Worm (Caenorhabditis elegans): Measurements from ENCODE around the gene K07H8.9.

Gene K07H8.9

DNA sequence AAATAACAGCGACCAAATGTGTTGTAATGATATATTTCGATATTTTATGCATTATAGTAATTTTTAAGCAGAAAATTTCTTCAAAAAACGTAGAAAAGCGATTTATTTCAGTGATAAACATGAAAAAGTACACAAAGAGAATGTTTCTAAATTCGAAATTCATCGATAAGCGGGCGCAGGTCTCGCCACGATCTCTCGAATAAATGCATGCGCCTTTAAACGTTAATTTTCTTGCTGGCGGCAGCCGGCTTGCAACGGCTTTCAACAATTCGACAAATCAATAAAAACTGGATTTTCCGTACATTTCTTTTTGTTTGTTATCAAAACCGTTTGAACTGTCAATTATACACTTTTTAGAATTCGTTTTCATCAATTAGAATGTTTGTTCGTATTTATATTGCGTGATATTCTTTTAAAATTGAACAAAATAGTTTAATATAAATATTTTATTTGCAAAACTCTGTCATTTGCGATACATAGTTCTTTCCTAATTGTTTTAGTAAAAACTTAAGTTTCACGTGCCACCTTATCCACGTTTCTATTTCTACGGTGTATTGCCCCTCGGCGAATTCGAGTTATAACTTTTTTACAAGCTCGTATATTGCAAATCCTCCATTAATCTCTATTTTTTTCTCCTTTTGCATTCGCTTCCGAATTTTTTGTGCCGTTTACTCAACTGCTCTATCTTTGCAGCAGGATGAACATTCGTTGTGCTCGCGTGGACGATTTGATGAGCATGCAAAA, 3.5 kb upstream of the K07H8.9 start, which contains the start of gene daf-31 (continued):
- TF ChIP-seq nhr-25 (tag; optimal IDR thresholded peaks at IDR 0.05; ENCODE audit: borderline replicate concordance, insufficient read depth) (no peak), ceh-20 (GFP tag; IDR thresholded peaks at IDR 0.05) (no peak), hmg-1.1 (GFP tag; IDR thresholded peaks at IDR 0.05) (no peak), hlh-30 (tag; optimal IDR thresholded peaks at IDR 0.05; ENCODE audit: insufficient read depth) (peak; percentile 23), ZK546.5 (tag; optimal IDR thresholded peaks at IDR 0.05) (no peak), nhr-42 (GFP tag; IDR thresholded peaks at IDR 0.05) (no peak), nhr-102 (tag; optimal IDR thresholded peaks at IDR 0.05) (no peak), spr-1 (tag; optimal IDR thresholded peaks at IDR 0.05) (no peak), vab-7 (GFP tag; IDR thresholded peaks at IDR 0.05) (no peak), unc-62 (GFP tag; optimal IDR thresholded peaks at IDR 0.05 in 1 of 2) (no peak), unc-62 (tag; optimal IDR thresholded peaks at IDR 0.05) (no peak), F26F4.8 (GFP tag; conservative IDR thresholded peaks at IDR 0.05) (no peak), tra-1 (GFP tag; IDR thresholded peaks at IDR 0.05) (no peak), egl-43 (GFP tag; IDR thresholded peaks at IDR 0.05) (no peak), T20F7.1 (GFP tag; optimal IDR thresholded peaks at IDR 0.05) (peak; percentile 26), nhr-41 (GFP tag; IDR thresholded peaks at IDR 0.05) (no peak), nhr-237 (tag; optimal IDR thresholded peaks at IDR 0.05) (no peak)

- TF ChIP-seq aha-1 (tag): no peak
- no peak for TF ChIP-seq hlh-30 (tag; optimal IDR thresholded peaks at IDR 0.05; ENCODE audit: insufficient read depth)
Observed at ce11 chrIV:8289505-8289579, 3.1 kb upstream of the K07H8.9 start, which contains the start of gene nucl-1. nucl-1 (minus strand) TSS chrIV:8289530.

DNA sequence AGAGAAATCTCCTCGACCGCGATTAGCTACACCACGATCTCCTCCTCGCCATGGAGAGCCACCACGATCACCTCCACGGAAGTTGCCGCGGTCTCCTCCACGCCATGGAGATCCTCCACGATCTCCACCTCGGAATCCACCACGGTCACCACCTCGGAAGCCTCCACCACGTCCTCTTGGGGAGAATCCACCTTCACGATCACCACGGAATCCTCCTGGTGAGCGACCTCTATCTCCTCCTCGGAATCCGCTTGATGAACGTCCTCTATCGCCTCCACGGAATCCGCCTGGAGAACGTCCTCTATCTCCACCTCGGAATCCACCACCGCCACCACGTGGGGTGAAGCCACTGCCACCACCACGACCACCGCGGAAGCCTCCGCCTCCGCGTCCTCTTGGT, 2.8 kb upstream of the K07H8.9 start:
- TF ChIP-seq hlh-11 (tag; optimal IDR thresholded peaks at IDR 0.05) (no peak), set-16 (GFP tag; IDR thresholded peaks at IDR 0.05) (peak; percentile 94), egl-43 (GFP tag; IDR thresholded peaks at IDR 0.05) (0 out of 2 replicates have a peak, but pooled peaks have one; percentile 51), lin-1 (GFP tag; IDR thresholded peaks at IDR 0.05) (0 out of 2 replicates have a peak, but pooled peaks have one; percentile 8), nhr-237 (tag; optimal IDR thresholded peaks at IDR 0.05) (no peak)

- TF ChIP-seq unc-62 (GFP tag; optimal IDR thresholded peaks at IDR 0.05 in 1 of 2) (peak in 1 of 2 experiments; percentile 96), unc-62 (tag; optimal IDR thresholded peaks at IDR 0.05) (no peak), dmd-9 (GFP tag; IDR thresholded peaks at IDR 0.05) (no peak)
Observed at ce11 chrIV:8287287-8287686, 1.0 kb upstream of the K07H8.9 start.

- TF ChIP-seq ceh-28 (tag; optimal IDR thresholded peaks at IDR 0.05): no peak
- peak in 1 of 2 experiments; percentile 80 for TF ChIP-seq unc-62 (GFP tag; optimal IDR thresholded peaks at IDR 0.05 in 1 of 2)
- TF ChIP-seq unc-62 (tag; optimal IDR thresholded peaks at IDR 0.05): no peak
- TF ChIP-seq pha-4 (GFP tag; IDR thresholded peaks at IDR 0.05): no peak
- no peak for TF ChIP-seq pha-4 (tag; optimal IDR thresholded peaks at IDR 0.05)
Observed at ce11 chrIV:8283214-8283613, 3.1 kb downstream of the K07H8.9 start.

- TF ChIP-seq nhr-10 (tag; optimal IDR thresholded peaks at IDR 0.05): no peak
- no peak for TF ChIP-seq nhr-6 (tag; optimal IDR thresholded peaks at IDR 0.05)
- TF ChIP-seq Y48G9A.11 (GFP tag; IDR thresholded peaks at IDR 0.05): no peak
- TF ChIP-seq Y75B8A.6 (GFP tag; IDR thresholded peaks at IDR 0.05): no peak
- no peak for TF ChIP-seq spr-1 (tag; optimal IDR thresholded peaks at IDR 0.05)
- TF ChIP-seq nhr-76 (tag; optimal IDR thresholded peaks at IDR 0.05): no peak
Observed at ce11 chrIV:8276609-8277008, 9.7 kb downstream of the K07H8.9 start, which contains the start of gene K07H8.12. K07H8.12 (minus strand) TSS chrIV:8276709.
